Fruit fly (Drosophila melanogaster) whole organism, embryonic: Measurements from ENCODE around the gene CG43439.

ENCODE experiments used
- Ada2b ChIP-seq: fragments of 200-800 bp; sonication (Bioruptor generic); IDR thresholded peaks from 2 replicates; pipeline ENCODE4 v1.3.6; 2022; ENCODE audit warnings: missing biosample characterization, missing genetic modification characterization
- Asciz ChIP-seq: fragments of 200-800 bp; sonication (Bioruptor generic); optimal IDR thresholded peaks from 2 replicates; lab custom pipeline; 2017; ENCODE audit warnings: missing biosample characterization, mild to moderate bottlenecking, missing genetic modification characterization, missing genetic modification reagents
- Atf-2 ChIP-seq: fragments of 200-800 bp; sonication (Bioruptor generic); optimal IDR thresholded peaks from 2 replicates; lab custom pipeline; 2016; ENCODE audit warnings: missing biosample characterization, missing genetic modification characterization
- CG10979 ChIP-seq: fragments of 200-800 bp; sonication (Bioruptor generic); optimal IDR thresholded peaks from 2 replicates; lab custom pipeline; 2018; ENCODE audit warnings: missing biosample characterization, mild to moderate bottlenecking, missing genetic modification characterization, moderate library complexity
- CG11247 ChIP-seq: fragments of 200-800 bp; sonication (Bioruptor generic); IDR thresholded peaks from 2 replicates; pipeline ENCODE4 v1.3.6; 2022; ENCODE audit warnings: missing biosample characterization, missing genetic modification characterization
- CG11398 ChIP-seq: fragments of 200-800 bp; sonication (Bioruptor generic); optimal IDR thresholded peaks from 2 replicates; lab custom pipeline; 2016; ENCODE audit warnings: missing biosample characterization, missing genetic modification characterization
- CG12219 ChIP-seq: fragments of 200-800 bp; sonication (Bioruptor generic); optimal IDR thresholded peaks from 3 replicates; lab custom pipeline; 2018; ENCODE audit warnings: missing biosample characterization, mild to moderate bottlenecking, missing genetic modification characterization
- CG12299 ChIP-seq: fragments of 200-800 bp; sonication (Bioruptor generic); optimal IDR thresholded peaks from 2 replicates; lab custom pipeline; 2018; ENCODE audit warnings: missing biosample characterization, mild to moderate bottlenecking, missing genetic modification characterization
- CG15479 ChIP-seq: fragments of 200-800 bp; sonication (Bioruptor generic); optimal IDR thresholded peaks from 3 replicates; lab custom pipeline; 2019; ENCODE audit warnings: missing biosample characterization, mild to moderate bottlenecking, missing genetic modification characterization, moderate library complexity
- CG34376 ChIP-seq: fragments of 200-800 bp; sonication (Bioruptor generic); optimal IDR thresholded peaks from 2 replicates; lab custom pipeline; 2018; ENCODE audit warnings: missing biosample characterization, mild to moderate bottlenecking, missing genetic modification characterization
- CG4854 ChIP-seq: fragments of 200-800 bp; sonication (Bioruptor generic); optimal IDR thresholded peaks from 2 replicates; lab custom pipeline; 2016; ENCODE audit warnings: missing biosample characterization, missing genetic modification characterization, inconsistent platforms
- CG6791 ChIP-seq: fragments of 200-800 bp; sonication (Bioruptor generic); IDR thresholded peaks from 3 replicates; pipeline ENCODE4 v1.3.6; 2022; ENCODE audit warnings: missing biosample characterization, missing genetic modification characterization; ENCODE audit not compliant: partially characterized antibody
- CG7271 ChIP-seq: fragments of 200-800 bp; sonication (Bioruptor generic); optimal IDR thresholded peaks from 2 replicates; lab custom pipeline; 2018; ENCODE audit warnings: missing biosample characterization, mild to moderate bottlenecking, missing genetic modification characterization, moderate library complexity
- CG8281 ChIP-seq: fragments of 200-800 bp; sonication (Bioruptor generic); optimal IDR thresholded peaks from 2 replicates; lab custom pipeline; 2018; ENCODE audit warnings: missing biosample characterization, mild to moderate bottlenecking, missing genetic modification characterization, moderate library complexity
- CG8359 ChIP-seq: fragments of 200-800 bp; sonication (Bioruptor generic); optimal IDR thresholded peaks from 2 replicates; lab custom pipeline; 2017; ENCODE audit warnings: missing biosample characterization, mild to moderate bottlenecking, missing genetic modification characterization, borderline replicate concordance
- CG8388 ChIP-seq: fragments of 200-800 bp; sonication (Bioruptor generic); optimal IDR thresholded peaks from 2 replicates; lab custom pipeline; 2019; ENCODE audit warnings: missing biosample characterization, mild to moderate bottlenecking, missing genetic modification characterization, moderate library complexity
- CG8944 ChIP-seq: fragments of 200-800 bp; sonication (Bioruptor generic); optimal IDR thresholded peaks from 3 replicates; lab custom pipeline; 2016; ENCODE audit warnings: missing biosample characterization, missing genetic modification characterization
- CG9215 ChIP-seq: fragments of 200-800 bp; sonication (Bioruptor generic); IDR thresholded peaks from 2 replicates; pipeline ENCODE4 v1.3.6; 2022; ENCODE audit warnings: missing biosample characterization, missing genetic modification characterization
- CG9727 ChIP-seq: fragments of 200-800 bp; sonication (Bioruptor generic); optimal IDR thresholded peaks from 3 replicates; lab custom pipeline; 2017; ENCODE audit warnings: missing biosample characterization, mild to moderate bottlenecking, missing genetic modification characterization
- Chrac-16 ChIP-seq: fragments of 200-800 bp; sonication (Bioruptor generic); optimal IDR thresholded peaks from 3 replicates; lab custom pipeline; 2016; ENCODE audit warnings: missing biosample characterization, missing genetic modification characterization
- H2.0 ChIP-seq: fragments of 200-800 bp; sonication (Bioruptor generic); IDR thresholded peaks from 2 replicates; pipeline ENCODE4 v1.3.6; 2022; ENCODE audit warnings: missing biosample characterization, missing genetic modification characterization
- Hand ChIP-seq: fragments of 200-800 bp; sonication (Bioruptor generic); optimal IDR thresholded peaks from 2 replicates; lab custom pipeline; 2017; ENCODE audit warnings: mild to moderate bottlenecking, missing biosample characterization, missing genetic modification reagents, missing genetic modification characterization
- Hey ChIP-seq: fragments of 200-800 bp; sonication (Bioruptor generic); optimal IDR thresholded peaks from 3 replicates; lab custom pipeline; 2018; ENCODE audit warnings: missing biosample characterization, mild to moderate bottlenecking, missing genetic modification characterization
- Hr39 ChIP-seq: fragments of >200 bp; optimal IDR thresholded peaks from 2 replicates; lab custom pipeline; 2017
- Hr78 ChIP-seq, 2 experiments: fragments of 200-800 bp in 1 of 2; fragments of >200 bp in 1 of 2; sonication (Bioruptor generic) in 1 of 2; optimal IDR thresholded peaks; 2 replicates each; lab custom pipeline; 2017 to 2019; ENCODE audit warnings: missing biosample characterization in 2 of 2, missing genetic modification characterization in 2 of 2, mild to moderate bottlenecking in 1 of 2, moderate library complexity in 1 of 2
- Jarid2 ChIP-seq: fragments of 200-800 bp; sonication (Bioruptor generic); optimal IDR thresholded peaks from 3 replicates; lab custom pipeline; 2017; ENCODE audit warnings: mild to moderate bottlenecking, missing biosample characterization, missing genetic modification reagents, missing genetic modification characterization
- Lhr ChIP-seq: fragments of 200-800 bp; sonication (Bioruptor generic); optimal IDR thresholded peaks from 3 replicates; lab custom pipeline; 2017; ENCODE audit warnings: mild to moderate bottlenecking, missing biosample characterization, missing genetic modification reagents, missing genetic modification characterization
- NC2α ChIP-seq: fragments of 200-800 bp; sonication (Bioruptor generic); optimal IDR thresholded peaks from 2 replicates; lab custom pipeline; 2016; ENCODE audit warnings: missing biosample characterization, missing genetic modification characterization
- Nf-YB ChIP-seq: fragments of 200-800 bp; sonication (Bioruptor generic); optimal IDR thresholded peaks from 3 replicates; lab custom pipeline; 2019; ENCODE audit warnings: missing biosample characterization, mild to moderate bottlenecking, missing genetic modification characterization, moderate library complexity
- Rfx ChIP-seq: fragments of 200-800 bp; sonication (Bioruptor generic); IDR thresholded peaks from 2 replicates; pipeline ENCODE4 v1.3.6; 2022; ENCODE audit warnings: missing biosample characterization, missing genetic modification characterization
- Sox100B ChIP-seq: fragments of 200-800 bp; sonication (Bioruptor generic); optimal IDR thresholded peaks from 3 replicates; lab custom pipeline; 2018; ENCODE audit warnings: missing biosample characterization, mild to moderate bottlenecking, missing genetic modification characterization
- YL-1 ChIP-seq: fragments of 200-800 bp; sonication (Bioruptor generic); optimal IDR thresholded peaks from 3 replicates; lab custom pipeline; 2017; ENCODE audit warnings: missing biosample characterization, mild to moderate bottlenecking, missing genetic modification characterization
- amos ChIP-seq: fragments of 200-800 bp; sonication (Bioruptor generic); IDR thresholded peaks from 2 replicates; pipeline ENCODE4 v1.3.6; 2022; ENCODE audit warnings: missing biosample characterization, missing genetic modification characterization; ENCODE audit not compliant: partially characterized antibody
- cg ChIP-seq: fragments of 200-800 bp; sonication (Bioruptor generic); optimal IDR thresholded peaks from 3 replicates; lab custom pipeline; 2019; ENCODE audit warnings: missing biosample characterization, mild to moderate bottlenecking, missing genetic modification characterization, moderate library complexity
- cwo ChIP-seq: fragments of 200-800 bp; sonication (Bioruptor generic); optimal IDR thresholded peaks from 3 replicates; lab custom pipeline; 2017; ENCODE audit warnings: missing biosample characterization, missing genetic modification characterization, mild to moderate bottlenecking, moderate library complexity, missing genetic modification reagents
- esg ChIP-seq: fragments of 200-800 bp; sonication (Bioruptor generic); conservative IDR thresholded peaks from 2 replicates; pipeline ENCODE4 v1.3.6; 2022; ENCODE audit warnings: missing biosample characterization, missing genetic modification characterization
- fd102C ChIP-seq: fragments of 200-800 bp; sonication (Bioruptor generic); optimal IDR thresholded peaks from 2 replicates; lab custom pipeline; 2018; ENCODE audit warnings: missing biosample characterization, mild to moderate bottlenecking, missing genetic modification characterization, moderate library complexity
- gem ChIP-seq: fragments of 200-800 bp; sonication (Bioruptor generic); optimal IDR thresholded peaks from 2 replicates; lab custom pipeline; 2019; ENCODE audit warnings: missing biosample characterization, mild to moderate bottlenecking, missing genetic modification characterization, moderate library complexity
- grau ChIP-seq: fragments of 200-800 bp; optimal IDR thresholded peaks from 3 replicates; lab custom pipeline; 2019; ENCODE audit warnings: missing biosample characterization, mild to moderate bottlenecking, missing genetic modification characterization, moderate library complexity
- h ChIP-seq: fragments of >200 bp; optimal IDR thresholded peaks from 2 replicates; lab custom pipeline; 2017
- nerfin-1 ChIP-seq: fragments of 200-800 bp; sonication (Bioruptor generic); optimal IDR thresholded peaks from 3 replicates; lab custom pipeline; 2019; ENCODE audit warnings: missing biosample characterization, mild to moderate bottlenecking, missing genetic modification characterization, moderate library complexity
- pros ChIP-seq: fragments of 200-800 bp; sonication (Bioruptor generic); optimal IDR thresholded peaks from 3 replicates; lab custom pipeline; 2019; ENCODE audit warnings: missing biosample characterization, mild to moderate bottlenecking, missing genetic modification characterization, moderate library complexity
- repo ChIP-seq: fragments of 200-800 bp; sonication (Bioruptor generic); optimal IDR thresholded peaks from 2 replicates; lab custom pipeline; 2016; ENCODE audit warnings: missing biosample characterization, missing genetic modification characterization
- sd ChIP-seq: fragments of 200-800 bp; sonication (Bioruptor generic); optimal IDR thresholded peaks from 3 replicates; lab custom pipeline; 2018; ENCODE audit warnings: missing biosample characterization, mild to moderate bottlenecking, missing genetic modification characterization, moderate library complexity
- sim ChIP-seq: fragments of 200-800 bp; sonication (Bioruptor generic); IDR thresholded peaks from 2 replicates; pipeline ENCODE4 v1.3.6; 2022; ENCODE audit warnings: missing biosample characterization, missing genetic modification characterization
- stwl ChIP-seq: fragments of 200-800 bp; sonication (Bioruptor generic); optimal IDR thresholded peaks from 3 replicates; lab custom pipeline; 2018; ENCODE audit warnings: missing biosample characterization, mild to moderate bottlenecking, missing genetic modification characterization, moderate library complexity
- tap ChIP-seq: fragments of 200-800 bp; optimal IDR thresholded peaks from 3 replicates; lab custom pipeline; 2019; ENCODE audit warnings: missing biosample characterization, mild to moderate bottlenecking, missing genetic modification characterization, moderate library complexity
- ttk ChIP-seq: fragments of 200-800 bp; sonication (Bioruptor generic); IDR thresholded peaks from 2 replicates; pipeline ENCODE4 v2.1.2; 2022; ENCODE audit warnings: missing biosample characterization, missing genetic modification characterization
- tup ChIP-seq: fragments of 200-800 bp; sonication (Bioruptor generic); optimal IDR thresholded peaks from 2 replicates; lab custom pipeline; 2016; ENCODE audit warnings: missing biosample characterization, mild to moderate bottlenecking, missing genetic modification characterization, moderate library complexity
- zfh2 ChIP-seq: fragments of 200-800 bp; sonication (Bioruptor generic); optimal IDR thresholded peaks from 2 replicates; lab custom pipeline; 2016; ENCODE audit warnings: missing biosample characterization, missing genetic modification characterization

Gene CG43439

DNA sequence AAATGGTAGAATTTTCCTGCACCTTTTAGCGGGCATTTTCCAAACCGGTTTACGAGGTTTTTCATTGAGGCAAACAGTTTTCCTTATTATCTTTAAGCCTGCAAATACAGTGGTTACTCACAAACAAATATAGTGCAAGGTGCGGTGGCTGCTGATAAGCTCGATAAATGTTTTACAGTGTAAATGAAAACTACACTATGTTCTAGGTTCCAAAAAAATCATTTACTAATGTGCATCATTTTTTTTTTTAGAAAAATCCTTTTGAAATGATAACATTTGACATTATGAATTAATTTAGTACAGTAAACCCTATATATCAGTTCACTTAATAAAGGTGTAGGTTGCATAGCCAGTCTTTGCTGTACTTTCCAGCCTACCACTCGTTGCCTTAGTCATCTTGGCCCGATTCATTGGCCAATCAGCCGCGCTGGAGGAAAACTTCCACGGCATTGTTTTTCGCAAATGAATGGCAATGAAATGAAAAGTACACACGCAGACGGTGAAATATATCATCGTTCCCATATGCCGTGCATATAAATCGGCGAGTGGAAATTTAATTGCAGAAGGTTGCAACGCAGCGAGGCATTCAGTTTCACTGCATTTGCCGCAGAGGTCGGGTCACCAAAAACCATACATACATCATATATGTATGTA, 6.2 kb downstream of the CG43439 start (continued):
- no peak for TF ChIP-seq H2.0
- TF ChIP-seq tap (tag; lab: Kevin White, UChicago), result no peak
- no peak for TF ChIP-seq cwo (GFP tag; lab: Kevin White, UChicago)
- no peak for TF ChIP-seq Ada2b (GFP tag; lab: Robert Waterston, UW)
- no peak for TF ChIP-seq Atf-2
- TF ChIP-seq Asciz, result no peak
- TF ChIP-seq zfh2 (GFP tag; lab: Kevin White, UChicago), result no peak
- no peak for TF ChIP-seq CG11247 (GFP tag; lab: Robert Waterston, UW)
- no peak for TF ChIP-seq Sox100B
- no peak for TF ChIP-seq CG11398 (GFP tag; lab: Kevin White, UChicago)
- no peak for TF ChIP-seq amos (GFP tag; lab: Robert Waterston, UW)
- no peak for TF ChIP-seq CG8281 (tag; lab: Kevin White, UChicago)
- TF ChIP-seq fd102C, result no peak
- TF ChIP-seq repo (GFP tag; lab: Kevin White, UChicago), result no peak
- TF ChIP-seq pros (GFP tag; lab: Kevin White, UChicago), result no peak
- TF ChIP-seq Hr39 (lab: Kevin White, UChicago), result no peak
- no peak for TF ChIP-seq CG15479 (GFP tag; lab: Kevin White, UChicago)
- TF ChIP-seq stwl (tag; lab: Kevin White, UChicago), result no peak
- TF ChIP-seq Hr78 (GFP tag; optimal IDR thresholded peaks at IDR 0.05; lab: Kevin White, UChicago), result peak in 1 of 2 experiments; percentile 12
- no peak for TF ChIP-seq tup
- no peak for TF ChIP-seq CG8388 (GFP tag; lab: Kevin White, UChicago)
- no peak for TF ChIP-seq CG6791 (GFP tag; lab: Robert Waterston, UW)
- TF ChIP-seq CG12299 (tag; lab: Kevin White, UChicago), result no peak
- no peak for TF ChIP-seq YL-1 (GFP tag; lab: Kevin White, UChicago)
- TF ChIP-seq nerfin-1 (tag; lab: Kevin White, UChicago), result no peak
- TF ChIP-seq CG10979, result no peak
- TF ChIP-seq CG7271, result no peak
- no peak for TF ChIP-seq Rfx
- no peak for TF ChIP-seq Nf-YB (GFP tag; lab: Kevin White, UChicago)
- TF ChIP-seq sim (GFP tag; lab: Robert Waterston, UW), result no peak
- TF ChIP-seq Hey (tag; lab: Kevin White, UChicago), result no peak
- no peak for TF ChIP-seq Lhr (GFP tag; lab: Kevin White, UChicago)
- 0 out of 2 replicates have a peak, but pooled peaks have one; percentile 18 for TF ChIP-seq ttk (GFP tag; lab: Robert Waterston, UW)
- TF ChIP-seq CG8944, result no peak
- TF ChIP-seq CG4854 (GFP tag; lab: Kevin White, UChicago), result no peak
- TF ChIP-seq gem (tag; lab: Kevin White, UChicago), result peak; percentile 39
- no peak for TF ChIP-seq h (lab: Kevin White, UChicago)
- TF ChIP-seq sd (tag; lab: Kevin White, UChicago), result no peak
- TF ChIP-seq CG9727 (GFP tag; lab: Kevin White, UChicago), result no peak
- TF ChIP-seq Jarid2 (GFP tag; lab: Kevin White, UChicago), result no peak
- TF ChIP-seq CG12219 (GFP tag; lab: Kevin White, UChicago), result no peak
- TF ChIP-seq grau, result peak; percentile 88
- TF ChIP-seq Chrac-16 (GFP tag; lab: Kevin White, UChicago), result peak; percentile 31
- no peak for TF ChIP-seq CG34376
- TF ChIP-seq CG8359 (GFP tag; lab: Kevin White, UChicago), result no peak
- TF ChIP-seq esg, result no peak
- peak; percentile 47 for TF ChIP-seq cg (GFP tag; lab: Kevin White, UChicago)
- TF ChIP-seq Hand (GFP tag; lab: Kevin White, UChicago), result no peak
- no peak for TF ChIP-seq CG9215
- no peak for TF ChIP-seq NC2α
